Worm (Caenorhabditis elegans) whole organism, mixed stage, embryonic: Measurements from ENCODE around the gene ekl-5.

Experiments
- cnd-1 ChIP-seq: fragments of 200-800 bp; sonication (Bioruptor generic); optimal IDR thresholded peaks from 2 replicates; lab custom pipeline; 2018; ENCODE audit warnings: mild to moderate bottlenecking, missing genetic modification characterization, missing compliant biosample characterization
- elt-3 ChIP-seq: fragments of 150-350 bp; optimal IDR thresholded peaks from 2 replicates; lab custom pipeline; 2014; ENCODE audit warnings: missing biosample characterization, missing genetic modification characterization
- lin-13 ChIP-seq: fragments of 150-350 bp; optimal IDR thresholded peaks from 2 replicates; lab custom pipeline; 2014; ENCODE audit warnings: missing biosample characterization, missing genetic modification characterization
- nhr-12 ChIP-seq: fragments of 150-350 bp; optimal IDR thresholded peaks from 2 replicates; lab custom pipeline; 2014; ENCODE audit warnings: missing biosample characterization, missing genetic modification characterization
- nhr-28 ChIP-seq: fragments of 150-350 bp; optimal IDR thresholded peaks from 2 replicates; lab custom pipeline; 2014; ENCODE audit warnings: missing biosample characterization, missing genetic modification characterization
- nhr-76 ChIP-seq: sonication (generic microtip); optimal IDR thresholded peaks from 2 replicates; lab custom pipeline; 2017; ENCODE audit warnings: missing biosample characterization, missing genetic modification characterization
- unc-62 ChIP-seq: fragments of 150-350 bp; optimal IDR thresholded peaks from 2 replicates; lab custom pipeline; 2014; ENCODE audit warnings: missing biosample characterization, missing genetic modification reagents, missing genetic modification characterization
- zip-8 ChIP-seq: fragments of 150-350 bp; optimal IDR thresholded peaks from 2 replicates; lab custom pipeline; 2014; ENCODE audit warnings: missing biosample characterization, missing genetic modification characterization
- ztf-11 ChIP-seq: fragments of 150-350 bp; optimal IDR thresholded peaks from 2 replicates; lab custom pipeline; 2014; ENCODE audit warnings: missing biosample characterization, missing genetic modification characterization

- TF ChIP-seq nhr-76 (tag; lab: Kevin White, UChicago), result no peak
- no peak for TF ChIP-seq nhr-12 (tag; lab: Kevin White, UChicago)
- no peak for TF ChIP-seq unc-62
- no peak for TF ChIP-seq nhr-28 (tag; lab: Kevin White, UChicago)
- peak; percentile 25 for TF ChIP-seq cnd-1 (tag; lab: Kevin White, UChicago)
- TF ChIP-seq lin-13 (tag; lab: Kevin White, UChicago), result no peak
- TF ChIP-seq ztf-11 (tag; lab: Kevin White, UChicago), result no peak
- no peak for TF ChIP-seq elt-3 (tag; lab: Kevin White, UChicago)
- TF ChIP-seq zip-8, result no peak
Measured at ce11 chrX:13945524-13945923, 28.6 kb upstream of the ekl-5 start.
